Worm (Caenorhabditis elegans) whole organism, L1 larva: ENCODE measurements around the gene F53H1.4.

Experiments used
- C04F5.9 ChIP-seq: sonication (generic microtip); optimal IDR thresholded peaks from 2 replicates; lab custom pipeline; 2016; ENCODE audit warnings: missing genetic modification characterization, missing compliant biosample characterization
- C16A3.4 ChIP-seq: fragments of 150-350 bp; optimal IDR thresholded peaks from 2 replicates; lab custom pipeline; 2014; ENCODE audit warnings: missing biosample characterization, missing genetic modification characterization
- ama-1 ChIP-seq: fragments of 150-350 bp; optimal IDR thresholded peaks from 2 replicates; lab custom pipeline; 2014
- blmp-1 ChIP-seq: fragments of 150-350 bp; optimal IDR thresholded peaks from 2 replicates; lab custom pipeline; 2014; ENCODE audit warnings: missing biosample characterization, missing genetic modification characterization
- ceh-82 ChIP-seq, 3 experiments: fragments of 150-350 bp in 1 of 3; sonication (generic microtip) in 2 of 3; optimal IDR thresholded peaks; 2 replicates each; lab custom pipeline; 2014 to 2017; ENCODE audit warnings: missing biosample characterization in 3 of 3, missing genetic modification characterization in 3 of 3
- fkh-8 ChIP-seq: sonication (generic microtip); optimal IDR thresholded peaks from 2 replicates; lab custom pipeline; 2016; ENCODE audit warnings: mild to moderate bottlenecking, missing genetic modification characterization, missing compliant biosample characterization
- fos-1 ChIP-seq: fragments of 150-350 bp; optimal IDR thresholded peaks from 2 replicates; lab custom pipeline; 2014; ENCODE audit warnings: missing biosample characterization, missing genetic modification characterization
- lin-13 ChIP-seq: fragments of 150-350 bp; optimal IDR thresholded peaks from 2 replicates; lab custom pipeline; 2014; ENCODE audit warnings: missing biosample characterization, missing genetic modification reagents, missing genetic modification characterization
- lin-39 ChIP-seq: fragments of 150-350 bp; optimal IDR thresholded peaks from 2 replicates; lab custom pipeline; 2014; ENCODE audit warnings: missing biosample characterization, missing genetic modification reagents, missing genetic modification characterization
- mep-1 ChIP-seq: fragments of 150-350 bp; optimal IDR thresholded peaks from 2 replicates; lab custom pipeline; 2014; ENCODE audit warnings: missing biosample characterization, missing genetic modification characterization
- pqm-1 ChIP-seq: sonication (generic microtip); optimal IDR thresholded peaks from 3 replicates; lab custom pipeline; 2017; ENCODE audit warnings: missing biosample characterization, missing genetic modification characterization
- snpc-4 ChIP-seq: fragments of 150-350 bp; optimal IDR thresholded peaks from 2 replicates; lab custom pipeline; 2014; ENCODE audit warnings: missing biosample characterization, missing genetic modification characterization
- unc-62 ChIP-seq: fragments of 150-350 bp; optimal IDR thresholded peaks from 2 replicates; lab custom pipeline; 2014; ENCODE audit warnings: missing biosample characterization, missing genetic modification reagents, missing genetic modification characterization
- zag-1 ChIP-seq: fragments of 150-350 bp; optimal IDR thresholded peaks from 2 replicates; lab custom pipeline; 2014; ENCODE audit warnings: missing biosample characterization, missing genetic modification characterization

ce11 chrIV:1277067-1277466 lies 32.9 kb upstream of the F53H1.4 start:
- TF ChIP-seq C16A3.4 (tag; lab: Kevin White, UChicago) = no peak
- no peak for TF ChIP-seq ama-1 (lab: Kevin White, UChicago)
- TF ChIP-seq zag-1 (tag; lab: Kevin White, UChicago) = no peak
- TF ChIP-seq unc-62 (GFP tag; lab: Kevin White, UChicago) = no peak
- TF ChIP-seq ceh-82 (tag; optimal IDR thresholded peaks at IDR 0.05; lab: Kevin White, UChicago) = no peak
- no peak for TF ChIP-seq pqm-1 (tag; lab: Kevin White, UChicago)
- no peak for TF ChIP-seq snpc-4
- no peak for TF ChIP-seq fkh-8 (tag; lab: Kevin White, UChicago)
- no peak for TF ChIP-seq mep-1 (tag; lab: Kevin White, UChicago)
- TF ChIP-seq lin-39 = no peak
- TF ChIP-seq fos-1 = no peak
- TF ChIP-seq blmp-1 (tag; lab: Kevin White, UChicago) = no peak
- no peak for TF ChIP-seq lin-13 (GFP tag; lab: Kevin White, UChicago)
- no peak for TF ChIP-seq C04F5.9 (tag; lab: Kevin White, UChicago)
